Worm (Caenorhabditis elegans) whole organism, mixed stage, embryonic: Measurements from ENCODE around the gene F27E5.5.

Source experiments
- M03D4.4 ChIP-seq: sonication (generic microtip); optimal IDR thresholded peaks from 2 replicates; lab custom pipeline; 2017; ENCODE audit warnings: mild to moderate bottlenecking, missing genetic modification characterization, missing compliant biosample characterization
- bed-3 ChIP-seq: fragments of 200-800 bp; sonication (Bioruptor generic); optimal IDR thresholded peaks from 3 replicates; lab custom pipeline; 2018; ENCODE audit warnings: mild to moderate bottlenecking, missing genetic modification characterization, moderate library complexity, missing compliant biosample characterization
- blmp-1 ChIP-seq: fragments of 150-350 bp; optimal IDR thresholded peaks from 2 replicates; lab custom pipeline; 2014; ENCODE audit warnings: missing biosample characterization, missing genetic modification characterization
- ceh-43 ChIP-seq: fragments of 200-800 bp; sonication (Bioruptor generic); optimal IDR thresholded peaks from 2 replicates; lab custom pipeline; 2018; ENCODE audit warnings: mild to moderate bottlenecking, missing genetic modification characterization, moderate library complexity, missing compliant biosample characterization
- ceh-83 ChIP-seq: fragments of 200-800 bp; sonication (Bioruptor generic); optimal IDR thresholded peaks from 2 replicates; lab custom pipeline; 2018; ENCODE audit warnings: mild to moderate bottlenecking, missing genetic modification characterization, missing compliant biosample characterization
- ces-1 ChIP-seq: fragments of 150-350 bp; optimal IDR thresholded peaks from 2 replicates; lab custom pipeline; 2014; ENCODE audit warnings: missing biosample characterization, missing genetic modification reagents, missing genetic modification characterization
- cnd-1 ChIP-seq: fragments of 200-800 bp; sonication (Bioruptor generic); optimal IDR thresholded peaks from 2 replicates; lab custom pipeline; 2018; ENCODE audit warnings: mild to moderate bottlenecking, missing genetic modification characterization, missing compliant biosample characterization
- drap-1 ChIP-seq: fragments of 200-800 bp; sonication (Bioruptor generic); optimal IDR thresholded peaks from 3 replicates; lab custom pipeline; 2018; ENCODE audit warnings: mild to moderate bottlenecking, missing genetic modification characterization, missing compliant biosample characterization
- elt-1 ChIP-seq: sonication (generic microtip); optimal IDR thresholded peaks from 2 replicates; lab custom pipeline; 2017; ENCODE audit warnings: missing genetic modification characterization, mild to moderate bottlenecking, missing compliant biosample characterization, antibody characterized with exemption, moderate library complexity, borderline replicate concordance; ENCODE audit not compliant: insufficient read depth
- elt-3 ChIP-seq: fragments of 150-350 bp; optimal IDR thresholded peaks from 2 replicates; lab custom pipeline; 2014; ENCODE audit warnings: missing biosample characterization, missing genetic modification characterization
- flh-1 ChIP-seq: fragments of 200-800 bp; sonication (Bioruptor generic); optimal IDR thresholded peaks from 2 replicates; lab custom pipeline; 2018; ENCODE audit warnings: mild to moderate bottlenecking, missing genetic modification characterization, moderate library complexity, missing compliant biosample characterization
- ham-2 ChIP-seq: fragments of 200-800 bp; sonication (Bioruptor generic); optimal IDR thresholded peaks from 2 replicates; lab custom pipeline; 2018; ENCODE audit warnings: mild to moderate bottlenecking, missing genetic modification characterization, missing compliant biosample characterization
- hlh-1 ChIP-seq: fragments of 150-350 bp; optimal IDR thresholded peaks from 2 replicates; lab custom pipeline; 2014; ENCODE audit warnings: missing biosample characterization, missing genetic modification reagents, missing genetic modification characterization
- lin-32 ChIP-seq: fragments of 200-800 bp; sonication (Bioruptor generic); optimal IDR thresholded peaks from 2 replicates; lab custom pipeline; 2018; ENCODE audit warnings: mild to moderate bottlenecking, missing genetic modification characterization, missing compliant biosample characterization
- lsy-2 ChIP-seq: fragments of 150-350 bp; optimal IDR thresholded peaks from 2 replicates; lab custom pipeline; 2014; ENCODE audit warnings: missing biosample characterization, missing genetic modification characterization
- mab-5 ChIP-seq: fragments of 150-350 bp; optimal IDR thresholded peaks from 2 replicates; lab custom pipeline; 2014; ENCODE audit warnings: missing biosample characterization, missing genetic modification characterization
- nhr-2 ChIP-seq: fragments of 150-350 bp; optimal IDR thresholded peaks from 2 replicates; lab custom pipeline; 2014; ENCODE audit warnings: missing biosample characterization, missing genetic modification characterization
- nhr-237 ChIP-seq: fragments of 150-350 bp; optimal IDR thresholded peaks from 2 replicates; lab custom pipeline; 2014; ENCODE audit warnings: missing biosample characterization, missing genetic modification characterization
- nhr-76 ChIP-seq: sonication (generic microtip); optimal IDR thresholded peaks from 2 replicates; lab custom pipeline; 2017; ENCODE audit warnings: missing biosample characterization, missing genetic modification characterization
- pha-4 ChIP-seq: fragments of 150-350 bp; optimal IDR thresholded peaks from 2 replicates; lab custom pipeline; 2018; ENCODE audit warnings: missing biosample characterization, missing genetic modification reagents, missing genetic modification characterization
- sem-2 ChIP-seq: fragments of 200-800 bp; sonication (Bioruptor generic); optimal IDR thresholded peaks from 2 replicates; lab custom pipeline; 2018; ENCODE audit warnings: mild to moderate bottlenecking, missing genetic modification characterization, missing compliant biosample characterization
- snpc-4 ChIP-seq: fragments of 150-350 bp; optimal IDR thresholded peaks from 2 replicates; lab custom pipeline; 2014; ENCODE audit warnings: missing biosample characterization, missing genetic modification characterization
- tbx-8 ChIP-seq: fragments of 200-800 bp; sonication (Bioruptor generic); optimal IDR thresholded peaks from 2 replicates; lab custom pipeline; 2018; ENCODE audit warnings: mild to moderate bottlenecking, missing genetic modification characterization, moderate library complexity, missing compliant biosample characterization
- unc-120 ChIP-seq: sonication (generic microtip); optimal IDR thresholded peaks from 2 replicates; lab custom pipeline; 2017; ENCODE audit warnings: missing genetic modification characterization, missing compliant biosample characterization; ENCODE audit not compliant: poor library complexity, severe bottlenecking
- unc-39 ChIP-seq: fragments of 150-350 bp; optimal IDR thresholded peaks from 2 replicates; lab custom pipeline; 2014; ENCODE audit warnings: missing biosample characterization, missing genetic modification characterization
- unc-62 ChIP-seq: fragments of 150-350 bp; optimal IDR thresholded peaks from 2 replicates; lab custom pipeline; 2014; ENCODE audit warnings: missing biosample characterization, missing genetic modification reagents, missing genetic modification characterization
- zip-8 ChIP-seq: fragments of 150-350 bp; optimal IDR thresholded peaks from 2 replicates; lab custom pipeline; 2014; ENCODE audit warnings: missing biosample characterization, missing genetic modification characterization
- ztf-11 ChIP-seq: fragments of 150-350 bp; optimal IDR thresholded peaks from 2 replicates; lab custom pipeline; 2014; ENCODE audit warnings: missing biosample characterization, missing genetic modification characterization

Gene F27E5.5

DNA sequence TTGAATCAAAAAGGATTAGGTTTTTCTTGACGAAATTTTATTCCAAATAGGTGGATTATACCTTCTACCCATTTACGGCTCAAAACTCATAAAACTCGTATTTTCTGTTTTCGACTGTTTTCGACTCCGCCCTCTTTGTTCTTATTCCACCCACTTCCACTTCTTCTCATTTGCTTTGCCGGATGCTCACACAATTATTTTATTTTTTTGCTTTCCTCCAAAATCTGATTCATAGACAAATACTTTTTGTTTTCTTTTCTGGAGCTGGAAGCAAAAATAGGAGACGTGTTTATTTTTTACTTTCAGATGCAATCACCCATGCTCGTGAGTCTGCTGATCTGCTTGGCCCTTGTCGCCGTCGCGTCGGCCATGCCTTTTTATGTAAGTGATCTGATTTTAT, 23.4 kb upstream of the F27E5.5 start, which contains the start of gene nlp-63:
Gene nlp-63, plus strand, starts transcription at position 301 of the 400 bp plus-strand sequence.
- TF ChIP-seq elt-3 (tag; lab: Kevin White, UChicago), result no peak
- no peak for TF ChIP-seq bed-3 (GFP tag; lab: Kevin White, UChicago)
- TF ChIP-seq tbx-8 (GFP tag; lab: Kevin White, UChicago), result no peak
- TF ChIP-seq hlh-1 (tag; lab: Kevin White, UChicago), result no peak
- TF ChIP-seq ces-1 (GFP tag; lab: Kevin White, UChicago), result no peak
- no peak for TF ChIP-seq unc-120 (tag; lab: Kevin White, UChicago)
- no peak for TF ChIP-seq mab-5 (tag; lab: Kevin White, UChicago)
- TF ChIP-seq cnd-1 (tag; lab: Kevin White, UChicago), result no peak
- no peak for TF ChIP-seq nhr-76 (tag; lab: Kevin White, UChicago)
- TF ChIP-seq unc-39 (tag; lab: Kevin White, UChicago), result no peak
- no peak for TF ChIP-seq ham-2 (GFP tag; lab: Kevin White, UChicago)
- TF ChIP-seq drap-1 (GFP tag; lab: Kevin White, UChicago), result no peak
- TF ChIP-seq nhr-237 (tag; lab: Kevin White, UChicago), result no peak

DNA sequence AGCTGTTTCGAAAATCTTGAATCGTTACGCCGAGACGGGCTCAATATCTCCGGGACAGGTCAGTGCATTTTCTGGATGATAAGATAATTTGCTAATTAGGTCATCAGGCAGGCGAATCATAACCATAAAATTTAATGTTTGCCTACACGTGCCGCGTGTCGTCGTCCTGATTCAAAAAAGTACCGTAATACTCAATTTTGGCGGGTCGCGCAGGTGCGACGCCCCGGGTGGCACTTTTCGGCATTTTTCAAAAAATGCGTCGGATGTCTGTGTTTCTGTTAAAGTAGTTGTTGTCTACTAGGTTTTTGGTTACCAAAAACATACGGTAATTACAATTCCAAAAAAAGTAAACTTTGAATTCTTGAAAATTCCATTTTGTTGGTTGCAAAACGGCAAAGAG, 15.8 kb upstream of the F27E5.5 start:
- no peak for TF ChIP-seq unc-120 (tag; lab: Kevin White, UChicago)
- no peak for TF ChIP-seq flh-1 (GFP tag; lab: Kevin White, UChicago)
- TF ChIP-seq blmp-1 (tag; lab: Kevin White, UChicago), result no peak
- TF ChIP-seq, all 35 proteins: peak for 0

DNA sequence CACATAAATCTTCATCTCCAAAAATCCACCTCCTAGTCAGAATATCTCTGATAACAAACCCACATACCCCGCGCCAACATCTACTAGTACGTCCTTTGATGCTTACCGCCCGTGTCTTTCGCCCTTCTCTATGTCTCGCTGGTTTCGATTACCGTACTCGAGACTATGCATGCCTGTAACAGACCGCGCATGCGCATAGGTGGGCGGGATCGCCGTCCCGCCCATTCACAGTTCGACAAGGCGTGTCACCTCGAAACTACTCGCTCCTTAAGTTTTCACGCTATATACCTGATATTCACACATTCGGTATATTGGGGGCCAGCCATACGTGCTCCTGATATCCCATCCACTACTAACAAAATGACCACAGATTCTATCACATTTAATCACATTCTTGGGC, 14.8 kb upstream of the F27E5.5 start, which contains the start of gene pax-3:
Gene pax-3, plus strand, starts transcription at position 83 of the 400 bp plus-strand sequence.
- TF ChIP-seq lin-32 (GFP tag; lab: Kevin White, UChicago) (no peak), hlh-1 (tag; lab: Kevin White, UChicago) (no peak), ceh-43 (GFP tag; lab: Kevin White, UChicago) (no peak), mab-5 (tag; lab: Kevin White, UChicago) (no peak), unc-62 (GFP tag; lab: Kevin White, UChicago) (no peak), lsy-2 (tag; lab: Kevin White, UChicago) (peak; percentile 71)
- TF ChIP-seq, all 35 proteins: peak for 1

DNA sequence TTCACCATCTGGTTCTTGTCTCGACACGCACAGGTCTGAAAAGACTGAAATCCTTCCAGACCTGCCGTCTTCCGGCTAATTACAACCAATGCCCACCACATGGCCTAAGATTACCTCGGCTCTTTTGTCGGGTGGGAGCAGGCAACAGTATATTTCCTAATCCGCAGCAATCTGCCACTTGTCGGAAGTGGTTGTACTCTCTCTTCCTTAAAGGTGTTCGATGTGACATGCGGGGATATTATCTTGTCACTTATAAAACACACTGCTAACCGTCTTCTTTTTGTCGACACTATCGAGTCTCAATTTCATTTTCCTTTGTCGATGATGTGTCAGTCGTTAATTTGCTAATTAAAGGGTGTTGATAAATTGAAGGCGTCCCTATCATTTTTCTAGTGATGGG, 12.4 kb upstream of the F27E5.5 start, which contains the start of gene F27E5.3:
Gene F27E5.3, minus strand, starts transcription at position 101 of the 400 bp plus-strand sequence.
- no peak for TF ChIP-seq unc-62 (GFP tag; lab: Kevin White, UChicago)
- TF ChIP-seq drap-1 (GFP tag; lab: Kevin White, UChicago), result no peak
- no peak for TF ChIP-seq sem-2
- peak; percentile 40 for TF ChIP-seq nhr-2 (tag; lab: Kevin White, UChicago)
- TF ChIP-seq pha-4 (tag; lab: Kevin White, UChicago), result no peak
- TF ChIP-seq, all 35 proteins: peak for 1

DNA sequence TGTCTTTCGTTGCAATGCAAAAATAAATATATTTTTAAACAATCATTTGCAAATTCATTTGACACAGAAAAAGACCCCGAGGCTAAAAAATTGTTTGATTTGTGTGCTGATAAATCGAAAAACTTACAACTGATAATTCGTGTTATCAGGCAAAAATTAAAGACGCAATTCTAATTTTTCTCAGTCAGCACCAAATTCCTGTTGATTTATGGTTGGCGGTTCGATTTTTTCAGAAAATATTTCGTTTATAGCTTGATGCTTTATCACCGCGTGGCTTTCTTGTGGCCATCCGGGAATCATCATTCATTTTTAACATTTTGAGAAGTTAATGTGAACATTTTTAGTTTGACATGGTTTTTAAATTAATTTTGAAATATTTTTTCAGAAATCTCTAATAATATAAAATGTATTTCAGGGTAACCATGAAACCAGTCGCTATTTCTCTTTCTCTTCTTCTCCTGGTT, 7.5 kb upstream of the F27E5.5 start, which contains the start of gene asah-2:
Gene asah-2, plus strand, starts transcription at position 414 of the 464 bp plus-strand sequence.
- no peak for TF ChIP-seq M03D4.4
- no peak for TF ChIP-seq nhr-76 (tag; lab: Kevin White, UChicago)
- TF ChIP-seq tbx-8 (GFP tag; lab: Kevin White, UChicago), result no peak
- TF ChIP-seq ham-2 (GFP tag; lab: Kevin White, UChicago), result no peak
- no peak for TF ChIP-seq flh-1 (GFP tag; lab: Kevin White, UChicago)
- no peak for TF ChIP-seq ces-1 (GFP tag; lab: Kevin White, UChicago)
- TF ChIP-seq pha-4 (tag; lab: Kevin White, UChicago), result no peak
- no peak for TF ChIP-seq mab-5 (tag; lab: Kevin White, UChicago)
- no peak for TF ChIP-seq unc-39 (tag; lab: Kevin White, UChicago)
- TF ChIP-seq cnd-1 (tag; lab: Kevin White, UChicago), result no peak
- TF ChIP-seq snpc-4 (tag; lab: Kevin White, UChicago), result no peak
- TF ChIP-seq zip-8, result no peak

DNA sequence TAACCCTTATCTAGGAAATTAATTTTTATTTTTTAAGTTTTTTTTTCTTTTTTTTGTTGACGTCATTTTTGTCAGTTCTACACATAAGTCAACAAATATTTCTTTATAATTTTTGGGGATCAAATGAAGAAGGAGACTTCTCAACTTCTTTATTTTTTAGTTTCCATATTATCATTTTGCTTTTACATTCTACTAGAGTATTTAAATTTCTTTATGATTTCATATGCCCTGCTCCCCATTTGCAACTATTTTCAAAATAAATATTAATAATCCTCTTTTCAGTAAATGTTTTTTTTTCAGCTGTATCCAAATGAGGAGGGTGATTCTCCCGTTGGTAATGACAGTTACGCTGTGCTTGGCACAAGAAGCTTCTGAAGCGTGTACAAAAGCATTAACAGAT, 5.7 kb upstream of the F27E5.5 start, which contains the start of gene phg-1:
Gene phg-1, plus strand, starts transcription at position 301 of the 400 bp plus-strand sequence.
- no peak for TF ChIP-seq ham-2 (GFP tag; lab: Kevin White, UChicago)
- no peak for TF ChIP-seq flh-1 (GFP tag; lab: Kevin White, UChicago)
- no peak for TF ChIP-seq zip-8
- TF ChIP-seq hlh-1 (tag; lab: Kevin White, UChicago), result no peak
- TF ChIP-seq ces-1 (GFP tag; lab: Kevin White, UChicago), result no peak
- TF ChIP-seq ceh-83 (GFP tag; lab: Kevin White, UChicago), result no peak
- TF ChIP-seq nhr-2 (tag; lab: Kevin White, UChicago), result no peak
- no peak for TF ChIP-seq nhr-237 (tag; lab: Kevin White, UChicago)
- no peak for TF ChIP-seq blmp-1 (tag; lab: Kevin White, UChicago)
- no peak for TF ChIP-seq cnd-1 (tag; lab: Kevin White, UChicago)
- TF ChIP-seq nhr-76 (tag; lab: Kevin White, UChicago), result no peak
- TF ChIP-seq tbx-8 (GFP tag; lab: Kevin White, UChicago), result no peak
- TF ChIP-seq ztf-11 (tag; lab: Kevin White, UChicago), result no peak
- TF ChIP-seq lin-32 (GFP tag; lab: Kevin White, UChicago), result no peak
- no peak for TF ChIP-seq unc-120 (tag; lab: Kevin White, UChicago)
- TF ChIP-seq elt-1 (tag; lab: Kevin White, UChicago), result no peak
- TF ChIP-seq pha-4 (tag; lab: Kevin White, UChicago), result no peak
- no peak for TF ChIP-seq lsy-2 (tag; lab: Kevin White, UChicago)
- no peak for TF ChIP-seq elt-3 (tag; lab: Kevin White, UChicago)
- no peak for TF ChIP-seq mab-5 (tag; lab: Kevin White, UChicago)
- TF ChIP-seq, all 35 proteins: peak for 0
